Worm (Caenorhabditis elegans) whole organism, late embryonic: ENCODE data around the gene num-1.

ENCODE experiments used
- ama-1 ChIP-seq: fragments of 150-350 bp; optimal IDR thresholded peaks from 2 replicates; lab custom pipeline; 2014
- ceh-6 ChIP-seq: fragments of 200-800 bp; sonication (Bioruptor generic); optimal IDR thresholded peaks from 2 replicates; lab custom pipeline; 2018; ENCODE audit warnings: mild to moderate bottlenecking, missing genetic modification characterization, missing compliant biosample characterization
- dmd-4 ChIP-seq: sonication (generic microtip); optimal IDR thresholded peaks from 2 replicates; lab custom pipeline; 2016; ENCODE audit warnings: borderline replicate concordance, missing genetic modification characterization, missing compliant biosample characterization
- elt-2 ChIP-seq: sonication (generic microtip); optimal IDR thresholded peaks from 2 replicates; lab custom pipeline; 2016; ENCODE audit warnings: missing genetic modification reagents, missing genetic modification characterization, missing compliant biosample characterization
- ets-4 ChIP-seq: sonication (generic microtip); optimal IDR thresholded peaks from 2 replicates; lab custom pipeline; 2016; ENCODE audit warnings: missing genetic modification characterization, missing compliant biosample characterization
- hlh-15 ChIP-seq: sonication (generic microtip); optimal IDR thresholded peaks from 2 replicates; lab custom pipeline; 2016; ENCODE audit warnings: missing genetic modification characterization, missing compliant biosample characterization
- nhr-11 ChIP-seq: fragments of 150-350 bp; optimal IDR thresholded peaks from 2 replicates; lab custom pipeline; 2014; ENCODE audit warnings: missing biosample characterization, missing genetic modification characterization
- nhr-232 ChIP-seq: sonication (generic microtip); optimal IDR thresholded peaks from 2 replicates; lab custom pipeline; 2016; ENCODE audit warnings: missing genetic modification characterization, missing compliant biosample characterization
- pha-2 ChIP-seq: sonication (generic microtip); optimal IDR thresholded peaks from 2 replicates; lab custom pipeline; 2017; ENCODE audit warnings: mild to moderate bottlenecking, missing genetic modification characterization, missing compliant biosample characterization
- pqm-1 ChIP-seq: sonication (generic microtip); optimal IDR thresholded peaks from 2 replicates; lab custom pipeline; 2016; ENCODE audit warnings: missing genetic modification characterization, missing compliant biosample characterization
- unc-42 ChIP-seq: sonication (generic microtip); optimal IDR thresholded peaks from 2 replicates; lab custom pipeline; 2016; ENCODE audit warnings: missing genotype, missing genetic modification characterization, missing compliant biosample characterization
- unc-55 ChIP-seq: sonication (generic microtip); optimal IDR thresholded peaks from 2 replicates; lab custom pipeline; 2017; ENCODE audit warnings: missing biosample characterization, missing genetic modification reagents, missing genetic modification characterization

DNA sequence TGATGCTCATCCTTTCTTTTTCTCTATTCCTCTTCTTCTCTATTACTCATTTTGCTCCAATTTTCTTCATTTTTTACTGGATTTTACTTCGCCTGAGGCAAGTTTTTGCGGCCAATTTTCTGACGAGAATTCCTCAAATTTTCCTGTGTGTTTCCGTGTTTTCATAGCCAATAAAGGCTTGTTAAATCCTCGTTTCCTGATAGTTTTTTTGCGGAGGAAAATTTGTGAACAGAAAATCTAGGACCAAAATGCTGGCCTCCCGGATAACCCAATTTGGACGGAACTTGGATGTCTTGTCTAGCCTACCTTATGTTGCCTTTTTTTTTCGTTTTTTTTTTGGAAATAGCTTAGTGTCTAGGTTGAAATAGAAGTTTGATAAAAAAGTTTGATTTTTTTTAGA, 16.0 kb upstream of the num-1 start:
- TF ChIP-seq pqm-1 (tag; lab: Kevin White, UChicago), result no peak
- TF ChIP-seq elt-2, result no peak
- TF ChIP-seq nhr-232 (tag; lab: Kevin White, UChicago), result no peak
- TF ChIP-seq pha-2, result no peak
- no peak for TF ChIP-seq ceh-6 (GFP tag; lab: Kevin White, UChicago)
- TF ChIP-seq ama-1 (lab: Kevin White, UChicago), result no peak
- no peak for TF ChIP-seq nhr-11
- TF ChIP-seq unc-42 (tag; lab: Kevin White, UChicago), result peak; percentile 18
- no peak for TF ChIP-seq dmd-4 (tag; lab: Kevin White, UChicago)
- no peak for TF ChIP-seq hlh-15 (tag; lab: Kevin White, UChicago)
- no peak for TF ChIP-seq unc-55 (GFP tag; lab: Kevin White, UChicago)
- no peak for TF ChIP-seq ets-4
